Worm (Caenorhabditis elegans): ENCODE results near the gene Y75B12B.10.

- TF ChIP-seq rec-8 (tag; optimal IDR thresholded peaks at IDR 0.05) (no peak), K11D2.4 (GFP tag; IDR thresholded peaks at IDR 0.05) (no peak), dpl-1 (GFP tag; optimal IDR thresholded peaks at IDR 0.05) (no peak), F57C9.4 (tag; optimal IDR thresholded peaks at IDR 0.05) (no peak), hlh-12 (tag; optimal IDR thresholded peaks at IDR 0.05) (no peak), unc-130 (GFP tag; optimal IDR thresholded peaks at IDR 0.05) (no peak), sdz-38 (tag; optimal IDR thresholded peaks at IDR 0.05) (no peak), ets-4 (GFP tag; optimal IDR thresholded peaks at IDR 0.05) (no peak), ceh-91 (GFP tag; IDR thresholded peaks at IDR 0.05) (no peak)
Observed at ce11 chrV:15158691-15159090, 41.2 kb upstream of the Y75B12B.10 start, which contains the start of gene str-45.

Data from whole organism, young adult.